Fruit fly (Drosophila melanogaster): ENCODE measurements around the gene CG14042.

dm6 chr2L:5060952-5061478, 23.5 kb downstream of the CG14042 start:
- peak; percentile 36 for TF ChIP-seq Xbp1 (GFP tag; optimal IDR thresholded peaks at IDR 0.05)
- TF ChIP-seq Sox102F (GFP tag; optimal IDR thresholded peaks at IDR 0.05): peak; percentile 67
- peak; percentile 41; the same call in 1 of the 2 replicates for TF ChIP-seq CG1024 (GFP tag; IDR thresholded peaks at IDR 0.05)
- TF ChIP-seq Ravus (GFP tag; IDR thresholded peaks at IDR 0.05): peak; percentile 18
- peak; percentile 59 for TF ChIP-seq CG13894 (tag; optimal IDR thresholded peaks at IDR 0.05)
- peak; percentile 82 for TF ChIP-seq Rfx (GFP tag; IDR thresholded peaks at IDR 0.05)
- TF ChIP-seq nmo (GFP tag; optimal IDR thresholded peaks at IDR 0.05): peak; percentile 25
- no peak for TF ChIP-seq CG10959 (GFP tag; IDR thresholded peaks at IDR 0.05)
